Worm (Caenorhabditis elegans) whole organism, L4/young adult: ENCODE results near the gene ZC196.2.

Experiments used
- W03F9.2 ChIP-seq: fragments of 150-350 bp; optimal IDR thresholded peaks from 2 replicates; lab custom pipeline; 2014; ENCODE audit warnings: missing biosample characterization, missing genetic modification characterization
- dao-5 ChIP-seq: sonication (generic microtip); optimal IDR thresholded peaks from 2 replicates; lab custom pipeline; 2016; ENCODE audit warnings: missing genotype, missing genetic modification characterization, moderate library complexity, missing compliant biosample characterization
- him-1 ChIP-seq: sonication (generic microtip); optimal IDR thresholded peaks from 2 replicates; lab custom pipeline; 2016; ENCODE audit warnings: missing genotype, missing genetic modification reagents, missing genetic modification characterization, missing compliant biosample characterization

Gene ZC196.2

DNA sequence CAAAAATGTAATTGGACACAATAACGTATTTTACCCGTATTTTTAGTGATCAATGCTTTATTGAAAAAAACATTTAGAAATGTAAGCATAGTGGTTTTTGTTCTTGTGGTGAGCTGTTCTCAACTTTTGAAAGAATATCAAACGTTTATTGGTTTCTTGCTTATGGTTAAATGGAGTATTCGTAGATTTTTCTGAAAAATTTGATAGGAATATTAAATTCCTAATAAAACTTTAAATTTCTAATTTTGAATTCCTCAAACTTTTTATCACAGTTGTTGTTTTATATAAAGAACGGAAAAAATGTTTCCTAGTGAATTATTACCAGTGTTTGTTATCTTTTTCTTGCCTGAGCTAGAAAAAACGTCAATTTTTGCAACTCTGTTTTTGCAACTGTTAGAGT is 14.2 kb downstream of the ZC196.2 start, which contains the start of gene B0507.5:
Gene B0507.5, plus strand, starts transcription at position 301 of the 400 bp plus-strand sequence.
- TF ChIP-seq W03F9.2 (tag; lab: Kevin White, UChicago) (no peak), him-1 (tag; lab: Kevin White, UChicago) (no peak), dao-5 (tag; lab: Kevin White, UChicago) (no peak)

DNA sequence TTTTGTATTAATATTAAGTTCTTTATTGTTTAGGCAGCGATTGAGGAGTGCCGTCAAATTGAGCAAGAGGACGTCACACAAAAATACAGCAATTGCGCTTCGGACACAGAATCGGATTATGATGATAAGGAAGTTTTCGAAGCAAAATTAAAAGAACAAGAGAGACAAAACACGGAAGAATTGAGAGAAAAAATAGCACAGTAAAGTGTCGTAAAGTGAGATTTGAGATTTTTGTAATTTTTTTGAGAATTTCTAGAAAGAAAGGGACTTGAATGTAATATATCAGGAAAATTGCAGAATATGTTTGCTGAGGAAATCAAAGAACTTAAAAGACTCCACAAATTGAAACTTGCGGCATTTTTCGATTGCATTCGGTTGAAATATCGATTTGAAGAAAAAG is 15.4 kb downstream of the ZC196.2 start, which contains the start of gene B0507.4:
Gene B0507.4, plus strand, starts transcription at position 301 of the 400 bp plus-strand sequence.
- TF ChIP-seq him-1 (tag; lab: Kevin White, UChicago): no peak

- no peak for TF ChIP-seq W03F9.2 (tag; lab: Kevin White, UChicago)
- no peak for TF ChIP-seq him-1 (tag; lab: Kevin White, UChicago)
- TF ChIP-seq dao-5 (tag; lab: Kevin White, UChicago): no peak
Observed at ce11 chrV:8758618-8759017, 19.4 kb downstream of the ZC196.2 start, which contains the start of gene B0507.7. TSS of gene B0507.7 (minus strand) at chrV:8758718.

ce11 chrV:8760416-8760815 is 21.2 kb downstream of the ZC196.2 start, which contains the start of gene ddn-1:
TSS of gene ddn-1 (minus strand) at chrV:8760516.
- TF ChIP-seq W03F9.2 (tag; lab: Kevin White, UChicago) (no peak), him-1 (tag; lab: Kevin White, UChicago) (no peak), dao-5 (tag; lab: Kevin White, UChicago) (no peak)

ce11 chrV:8762861-8763260 is 23.6 kb downstream of the ZC196.2 start, which contains the start of gene B0507.8:
TSS of gene B0507.8 (minus strand) at chrV:8762961.
- TF ChIP-seq dao-5 (tag; lab: Kevin White, UChicago): no peak
- TF ChIP-seq him-1 (tag; lab: Kevin White, UChicago): no peak
- TF ChIP-seq W03F9.2 (tag; lab: Kevin White, UChicago): no peak

- TF ChIP-seq him-1 (tag; lab: Kevin White, UChicago) (no peak), dao-5 (tag; lab: Kevin White, UChicago) (no peak), W03F9.2 (tag; lab: Kevin White, UChicago) (no peak)
Observed at ce11 chrV:8765938-8766337, 26.7 kb downstream of the ZC196.2 start, which contains the start of gene B0507.9. TSS of gene B0507.9 (minus strand) at chrV:8766038.

ce11 chrV:8767041-8767440 is 27.8 kb downstream of the ZC196.2 start:
- no peak for TF ChIP-seq him-1 (tag; lab: Kevin White, UChicago)
- no peak for TF ChIP-seq W03F9.2 (tag; lab: Kevin White, UChicago)
- TF ChIP-seq dao-5 (tag; lab: Kevin White, UChicago): no peak

DNA sequence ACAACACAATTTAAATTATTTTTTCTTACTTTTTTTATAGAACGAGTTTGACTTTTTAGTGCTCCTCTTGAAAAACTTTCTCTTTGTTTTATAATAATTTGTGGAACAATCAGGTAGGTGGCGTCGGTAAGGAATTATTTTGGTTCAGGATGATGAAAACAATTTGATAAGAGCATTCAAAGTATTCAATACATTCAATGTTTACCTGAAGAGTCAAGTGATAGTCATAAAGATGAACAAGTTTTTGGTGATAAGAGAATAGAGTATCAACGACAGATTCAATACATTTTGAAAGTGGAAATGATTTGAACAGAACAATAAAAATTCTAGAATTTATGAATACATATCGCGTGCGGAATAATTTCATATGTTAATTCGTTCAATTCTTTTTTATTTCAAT is 28.3 kb downstream of the ZC196.2 start:
- TF ChIP-seq him-1 (tag; lab: Kevin White, UChicago) (no peak), dao-5 (tag; lab: Kevin White, UChicago) (no peak), W03F9.2 (tag; lab: Kevin White, UChicago) (no peak)

ce11 chrV:8768481-8768959 is 29.3 kb downstream of the ZC196.2 start, which contains the start of gene B0507.3:
TSS of gene B0507.3 (plus strand) at chrV:8768909.
- TF ChIP-seq him-1 (tag; lab: Kevin White, UChicago): no peak
- no peak for TF ChIP-seq dao-5 (tag; lab: Kevin White, UChicago)
- TF ChIP-seq W03F9.2 (tag; lab: Kevin White, UChicago): no peak

DNA sequence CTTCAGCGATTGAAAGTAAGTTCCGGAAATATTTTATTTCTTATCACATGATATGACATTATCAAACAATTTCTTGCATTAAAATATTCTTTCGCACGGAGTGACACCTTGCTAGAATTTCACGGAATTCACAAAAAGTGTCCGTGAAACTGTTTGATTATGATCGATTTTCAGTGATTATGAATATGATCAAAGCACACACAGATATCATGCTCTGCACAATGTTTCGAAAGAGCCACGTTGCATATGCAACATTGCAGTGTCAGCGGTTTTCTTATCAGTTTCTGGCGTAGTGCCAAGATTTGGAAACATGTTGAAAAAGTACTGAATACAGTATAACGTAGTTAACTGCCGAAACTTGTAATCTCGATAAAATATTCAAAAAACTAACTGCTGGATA is 29.9 kb downstream of the ZC196.2 start:
- TF ChIP-seq dao-5 (tag; lab: Kevin White, UChicago) (no peak), W03F9.2 (tag; lab: Kevin White, UChicago) (no peak), him-1 (tag; lab: Kevin White, UChicago) (no peak)

DNA sequence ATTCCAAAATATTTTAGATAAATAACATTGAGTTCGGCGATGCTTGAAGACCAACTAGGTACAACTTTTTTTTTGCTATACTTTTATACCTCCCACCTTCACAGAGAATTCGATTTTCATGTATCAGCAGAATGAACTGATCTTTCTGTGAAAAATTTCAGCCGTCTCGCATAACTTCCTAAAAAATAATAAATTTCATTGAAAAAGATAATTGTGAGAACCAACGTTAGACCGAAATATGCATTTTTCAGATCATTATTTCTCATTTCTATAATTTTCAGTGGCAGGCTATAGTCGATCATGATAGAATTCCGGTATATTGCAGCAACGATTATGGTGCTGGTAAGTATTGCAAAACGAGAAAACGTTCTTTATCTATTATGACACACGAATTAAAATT is 32.4 kb downstream of the ZC196.2 start, which contains the start of gene srx-115:
Gene srx-115, plus strand, starts transcription at position 301 of the 400 bp plus-strand sequence.
- TF ChIP-seq W03F9.2 (tag; lab: Kevin White, UChicago): no peak
- TF ChIP-seq dao-5 (tag; lab: Kevin White, UChicago): no peak
- no peak for TF ChIP-seq him-1 (tag; lab: Kevin White, UChicago)

DNA sequence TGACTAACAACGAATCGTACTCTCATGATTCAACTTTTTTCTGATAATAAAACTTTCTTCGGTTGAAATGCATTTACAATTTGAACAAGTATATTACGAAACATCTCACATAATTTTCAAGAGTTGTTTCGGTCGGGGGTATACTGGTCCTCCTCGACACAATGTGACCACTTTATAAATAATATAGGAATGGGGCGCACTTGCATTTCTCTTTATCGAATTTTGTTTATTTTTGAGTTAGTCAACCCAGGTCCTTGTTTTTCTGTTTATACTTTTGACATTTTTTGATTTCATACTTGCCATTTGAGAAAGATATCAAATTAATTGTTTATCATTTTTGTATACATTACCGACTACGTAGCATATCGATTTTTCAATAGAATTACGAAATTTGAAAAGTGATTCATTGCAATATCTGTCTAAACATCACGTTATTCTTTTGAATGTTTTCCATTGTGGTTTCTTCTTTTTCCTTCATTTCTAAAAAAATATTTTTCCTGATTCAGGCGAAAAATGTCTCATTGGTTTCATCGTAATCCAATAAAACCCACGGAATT is 34.7 kb downstream of the ZC196.2 start, which contains the start of gene B0507.2:
Gene B0507.2, plus strand, starts transcription at position 507 of the 557 bp plus-strand sequence.
- no peak for TF ChIP-seq him-1 (tag; lab: Kevin White, UChicago)
- no peak for TF ChIP-seq dao-5 (tag; lab: Kevin White, UChicago)
- TF ChIP-seq W03F9.2 (tag; lab: Kevin White, UChicago): no peak

- TF ChIP-seq dao-5 (tag; lab: Kevin White, UChicago) (no peak), him-1 (tag; lab: Kevin White, UChicago) (no peak), W03F9.2 (tag; lab: Kevin White, UChicago) (no peak)
Observed at ce11 chrV:8776270-8776669, 37.0 kb downstream of the ZC196.2 start, which contains the start of gene B0507.1. TSS of gene B0507.1 (plus strand) at chrV:8776570.
